Fruit fly (Drosophila melanogaster) whole organism: ENCODE results near the gene CG11902.

Source experiments
- CG8478 ChIP-seq: fragments of >200 bp; optimal IDR thresholded peaks from 2 replicates; lab custom pipeline; 2018; ENCODE audit warnings: inconsistent platforms
- Dll ChIP-seq: fragments of >200 bp; optimal IDR thresholded peaks from 2 replicates; lab custom pipeline; 2017
- pan ChIP-seq: fragments of >200 bp; optimal IDR thresholded peaks from 2 replicates; lab custom pipeline; 2017
- psq ChIP-seq: fragments of >200 bp; optimal IDR thresholded peaks from 2 replicates; lab custom pipeline; 2017

- TF ChIP-seq psq (no peak), pan (lab: Kevin White, UChicago) (no peak), CG8478 (no peak), Dll (no peak)
Measured at dm6 chr3R:25388522-25388921, 53.5 kb downstream of the CG11902 start.
